Fruit fly (Drosophila melanogaster): Measurements from ENCODE around the gene Remo.

Remo gene

dm6 chrX:13283940-13284547 is 3.8 kb upstream of the Remo start:
- TF ChIP-seq CG11504 (tag; optimal IDR thresholded peaks at IDR 0.05) (peak; percentile 58), so (GFP tag; IDR thresholded peaks at IDR 0.05) (no peak), CG2120 (GFP tag; optimal IDR thresholded peaks at IDR 0.05) (peak; percentile 32), grau (tag; optimal IDR thresholded peaks at IDR 0.05) (peak; percentile 89), corto (GFP tag; optimal IDR thresholded peaks at IDR 0.05) (peak; percentile 27), unpg (GFP tag; optimal IDR thresholded peaks at IDR 0.05) (peak; percentile 5), sd (tag; optimal IDR thresholded peaks at IDR 0.05) (peak; percentile 35), psq (GFP tag; optimal IDR thresholded peaks at IDR 0.05) (peak; percentile 55), tgo (GFP tag; IDR thresholded peaks at IDR 0.05) (no peak), CG4360 (GFP tag; IDR thresholded peaks at IDR 0.05) (peak; percentile 73), CG10321 (GFP tag; IDR thresholded peaks at IDR 0.05) (0 out of 2 replicates have a peak, but pooled peaks have one; percentile 30), CG30403 (GFP tag; optimal IDR thresholded peaks at IDR 0.05) (peak; percentile 14), row (GFP tag; IDR thresholded peaks at IDR 0.05) (peak; percentile 35; the same call in 1 of the 3 replicates), slbo (GFP tag; IDR thresholded peaks at IDR 0.05) (peak; percentile 27; the same call in 1 of the 2 replicates), CG9215 (GFP tag; IDR thresholded peaks at IDR 0.05) (no peak), Rfx (GFP tag; IDR thresholded peaks at IDR 0.05) (no peak), sens (GFP tag) (peak; percentile 48), caup (GFP tag; optimal IDR thresholded peaks at IDR 0.05; ENCODE audit: severe bottlenecking) (no peak), CHES-1-like (GFP tag; optimal IDR thresholded peaks at IDR 0.05) (no peak)

dm6 chrX:13284548-13284974 is 3.3 kb upstream of the Remo start:
- TF ChIP-seq CG8290 (GFP tag; optimal IDR thresholded peaks at IDR 0.05) (no peak), CG8290 (tag; optimal IDR thresholded peaks at IDR 0.05) (peak in 1 of 2 experiments; percentile 10), tio (GFP tag; optimal IDR thresholded peaks at IDR 0.05) (no peak), sens (GFP tag) (peak; percentile 68), Optix (GFP tag; IDR thresholded peaks at IDR 0.05) (no peak), Eip74EF (GFP tag; optimal IDR thresholded peaks at IDR 0.05) (no peak), mirr (GFP tag; optimal IDR thresholded peaks at IDR 0.05) (peak; percentile 34), CG17829 (tag; optimal IDR thresholded peaks at IDR 0.05) (no peak), insv (GFP tag; optimal IDR thresholded peaks at IDR 0.05) (peak; percentile 90 to 98), so (GFP tag; IDR thresholded peaks at IDR 0.05) (no peak), Hmr (GFP tag; optimal IDR thresholded peaks at IDR 0.05) (peak; percentile 14), kah (GFP tag; optimal IDR thresholded peaks at IDR 0.05) (peak; percentile 72), CG8478 (optimal IDR thresholded peaks at IDR 0.05) (no peak), gem (tag; optimal IDR thresholded peaks at IDR 0.05) (peak; percentile 8), fd3F (GFP tag; optimal IDR thresholded peaks at IDR 0.05) (no peak), MBD-R2 (GFP tag; IDR thresholded peaks at IDR 0.05) (0 out of 2 replicates have a peak, but pooled peaks have one; percentile 8), cg (GFP tag; optimal IDR thresholded peaks at IDR 0.05) (peak; percentile 42), Six4 (GFP tag; optimal IDR thresholded peaks at IDR 0.05) (no peak), Elba2 (GFP tag; optimal IDR thresholded peaks at IDR 0.05) (peak; percentile 66), CG11093 (GFP tag; IDR thresholded peaks at IDR 0.05) (no peak), ara (GFP tag; IDR thresholded peaks at IDR 0.05) (no peak), sim (GFP tag; IDR thresholded peaks at IDR 0.05) (0 out of 2 replicates have a peak, but pooled peaks have one; percentile 9), hkb (optimal IDR thresholded peaks at IDR 0.05) (no peak), hkb (GFP tag; IDR thresholded peaks at IDR 0.05) (no peak), CG8765 (GFP tag; IDR thresholded peaks at IDR 0.05) (no peak), CG4360 (GFP tag; IDR thresholded peaks at IDR 0.05) (peak; percentile 75; the same call in 1 of the 2 replicates), NC2α (GFP tag; optimal IDR thresholded peaks at IDR 0.05) (no peak), chinmo (GFP tag; IDR thresholded peaks at IDR 0.05; ENCODE audit: partially characterized antibody) (0 out of 4 replicates have a peak, but pooled peaks have one; percentile 56), CG2678 (tag; optimal IDR thresholded peaks at IDR 0.05) (no peak), pros (GFP tag; optimal IDR thresholded peaks at IDR 0.05) (peak; percentile 26), CG31441 (GFP tag; IDR thresholded peaks at IDR 0.05) (no peak), CG34376 (GFP tag; optimal IDR thresholded peaks at IDR 0.05) (peak; percentile 16), CG15479 (GFP tag; optimal IDR thresholded peaks at IDR 0.05) (peak; percentile 48), CG17361 (GFP tag; IDR thresholded peaks at IDR 0.05) (no peak)
